Worm (Caenorhabditis elegans) whole organism, late embryonic: ENCODE results near the gene nspb-6.

ENCODE experiments used
- C08G9.2 ChIP-seq: sonication (generic microtip); optimal IDR thresholded peaks from 2 replicates; lab custom pipeline; 2016; ENCODE audit warnings: mild to moderate bottlenecking, missing genetic modification characterization, moderate library complexity, missing compliant biosample characterization
- F13H6.1 ChIP-seq: sonication (generic microtip); optimal IDR thresholded peaks from 2 replicates; lab custom pipeline; 2016; ENCODE audit warnings: missing genetic modification characterization, missing compliant biosample characterization
- Y22D7AL.16 ChIP-seq: sonication (generic microtip); optimal IDR thresholded peaks from 2 replicates; lab custom pipeline; 2016; ENCODE audit warnings: missing genetic modification characterization, missing compliant biosample characterization
- lin-11 ChIP-seq: fragments of 200-800 bp; sonication (Bioruptor generic); optimal IDR thresholded peaks from 2 replicates; lab custom pipeline; 2018; ENCODE audit warnings: mild to moderate bottlenecking, missing genetic modification characterization, missing compliant biosample characterization

- TF ChIP-seq C08G9.2 (tag; lab: Kevin White, UChicago) (no peak), F13H6.1 (tag; lab: Kevin White, UChicago) (no peak), lin-11 (tag; lab: Kevin White, UChicago) (no peak), Y22D7AL.16 (no peak)
Measured at ce11 chrIV:5927805-5928204, 32.5 kb downstream of the nspb-6 start.
